Fruit fly (Drosophila melanogaster) whole organism, adult: ENCODE data around the gene ppk10.
A peak's percentile ranks its signal among the peaks of the same experiment; 100 is the strongest.

ENCODE experiments used
- Clk ChIP-seq: fragments of 200-800 bp; sonication (Bioruptor generic); optimal IDR thresholded peaks from 2 replicates; lab custom pipeline; 2017; ENCODE audit warnings: missing biosample characterization, missing genetic modification characterization
- bab1 ChIP-seq: fragments of 200-800 bp; sonication (Bioruptor generic); optimal IDR thresholded peaks from 3 replicates; lab custom pipeline; 2019; ENCODE audit warnings: missing biosample characterization, mild to moderate bottlenecking, missing genetic modification characterization, moderate library complexity
- kay ChIP-seq: fragments of 200-800 bp; sonication (Bioruptor generic); peaks from one replicate; lab custom pipeline; 2016; ENCODE audit warnings: missing biosample characterization, missing genetic modification characterization, borderline replicate concordance
- ovo ChIP-seq: fragments of 200-800 bp; sonication (Bioruptor generic); optimal IDR thresholded peaks from 2 replicates; lab custom pipeline; 2016; ENCODE audit warnings: missing biosample characterization, missing genetic modification characterization

Gene ppk10

DNA sequence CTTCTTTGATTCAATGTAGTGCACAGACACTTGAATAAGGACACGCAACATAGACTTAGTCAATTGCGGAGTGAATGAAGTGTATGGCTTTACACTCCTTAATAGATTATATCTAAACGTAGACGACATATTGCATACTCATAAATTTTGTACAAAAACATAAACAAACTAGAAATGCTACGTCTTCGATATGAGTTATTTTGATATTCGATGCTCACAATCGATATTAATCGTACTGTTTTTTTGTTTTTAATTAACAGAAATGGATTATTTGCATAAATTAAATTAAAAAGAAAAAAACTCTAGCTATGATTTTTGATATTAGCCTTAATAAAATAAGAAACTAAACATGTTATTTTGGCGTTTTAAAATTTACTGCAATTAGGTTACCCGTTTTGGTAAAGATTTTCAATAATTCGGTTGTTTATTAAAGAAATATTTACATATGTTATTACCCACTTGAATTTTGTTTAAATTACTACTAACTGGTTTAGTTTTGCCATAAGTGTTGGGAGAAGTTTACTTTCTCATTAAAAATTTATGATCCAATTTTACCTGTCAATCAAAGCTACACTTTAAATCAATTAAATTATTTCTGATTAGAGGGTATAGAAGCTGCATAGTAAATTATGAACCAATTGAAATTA, 47.1 kb downstream of the ppk10 start, which contains the start of the genes CG17768, LSm-4 and Ir31a:
TSS of gene CG17768 (minus strand) at position 196 of the 647 bp plus-strand sequence.
TSS of gene LSm-4 (minus strand) at position 196 of the 647 bp plus-strand sequence.
TSS of gene Ir31a (plus strand) at position 558 of the 647 bp plus-strand sequence.
- no peak for TF ChIP-seq Clk (GFP tag; lab: Kevin White, UChicago)

DNA sequence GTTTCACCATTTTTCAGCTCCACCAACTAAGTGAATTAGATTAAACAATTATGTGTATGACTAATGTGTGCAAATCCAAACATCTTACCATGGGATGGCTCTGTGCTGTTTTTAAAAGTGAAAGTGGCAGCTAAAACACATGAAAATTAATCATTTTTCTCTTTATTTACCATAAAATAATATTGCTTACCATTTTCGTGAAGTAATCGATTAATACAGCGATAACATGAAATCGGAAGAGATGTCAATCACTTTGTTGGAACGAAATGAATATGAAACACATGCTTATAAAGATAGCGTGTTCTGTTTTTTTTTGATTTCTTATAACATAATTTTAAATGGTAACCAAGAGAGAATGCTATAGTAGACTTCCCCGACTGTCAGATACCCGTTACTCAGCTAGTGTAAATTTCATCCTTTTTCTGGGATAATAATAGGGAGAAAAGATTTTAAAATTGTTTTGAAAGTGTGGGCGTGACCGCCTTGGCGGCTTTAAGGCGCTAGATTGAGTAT, 48.3 kb downstream of the ppk10 start:
- TF ChIP-seq bab1 (GFP tag; lab: Kevin White, UChicago) (peak; percentile 39), ovo (GFP tag; lab: Kevin White, UChicago) (no peak), kay (peak; percentile 86)
